Fruit fly (Drosophila melanogaster) whole organism, embryonic: Measurements from ENCODE around the gene CG14803.

ENCODE experiments used
- B-H1 ChIP-seq: fragments of 200-800 bp; sonication (Bioruptor generic); IDR thresholded peaks from 3 replicates; pipeline ENCODE4 v1.3.6; 2022; ENCODE audit warnings: missing biosample characterization, missing genetic modification characterization
- BEAF-32 ChIP-seq: fragments of 200-800 bp; sonication (Bioruptor generic); optimal IDR thresholded peaks from 3 replicates; lab custom pipeline; 2017; ENCODE audit warnings: missing biosample characterization, missing genetic modification characterization, mild to moderate bottlenecking, moderate library complexity, missing genetic modification reagents
- Bgb ChIP-seq: fragments of 200-800 bp; sonication (Bioruptor generic); IDR thresholded peaks from 2 replicates; pipeline ENCODE4 v1.3.6; 2022; ENCODE audit warnings: missing biosample characterization, missing genetic modification characterization; ENCODE audit not compliant: partially characterized antibody
- CG12744 ChIP-seq: fragments of 200-800 bp; sonication (Bioruptor generic); optimal IDR thresholded peaks from 2 replicates; lab custom pipeline; 2016; ENCODE audit warnings: missing biosample characterization, missing genetic modification characterization
- CG13287 ChIP-seq: fragments of 200-800 bp; sonication (Bioruptor generic); IDR thresholded peaks from 2 replicates; pipeline ENCODE4 v1.3.6; 2022; ENCODE audit warnings: missing biosample characterization, missing genetic modification characterization; ENCODE audit not compliant: partially characterized antibody
- CG14860 ChIP-seq: fragments of 200-800 bp; sonication (Bioruptor generic); IDR thresholded peaks from 3 replicates; pipeline ENCODE4 v1.3.6; 2022; ENCODE audit warnings: missing biosample characterization, missing genetic modification characterization; ENCODE audit not compliant: partially characterized antibody
- CG15479 ChIP-seq: fragments of 200-800 bp; sonication (Bioruptor generic); optimal IDR thresholded peaks from 3 replicates; lab custom pipeline; 2019; ENCODE audit warnings: missing biosample characterization, mild to moderate bottlenecking, missing genetic modification characterization, moderate library complexity
- CG15514 ChIP-seq: fragments of 200-800 bp; sonication (Bioruptor generic); optimal IDR thresholded peaks from 3 replicates; lab custom pipeline; 2017; ENCODE audit warnings: missing biosample characterization, missing genetic modification characterization, mild to moderate bottlenecking, moderate library complexity, missing genetic modification reagents
- CG16813 ChIP-seq: fragments of 200-800 bp; sonication (Bioruptor generic); IDR thresholded peaks from 3 replicates; pipeline ENCODE4 v1.3.6; 2022; ENCODE audit warnings: missing biosample characterization, missing genetic modification characterization; ENCODE audit not compliant: partially characterized antibody
- CG18476 ChIP-seq: fragments of 200-800 bp; sonication (Bioruptor generic); optimal IDR thresholded peaks from 2 replicates; lab custom pipeline; 2016; ENCODE audit warnings: missing biosample characterization, mild to moderate bottlenecking, missing genetic modification characterization
- CG2129 ChIP-seq: fragments of 200-800 bp; sonication (Bioruptor generic); IDR thresholded peaks from 2 replicates; pipeline ENCODE4 v1.3.6; 2022; ENCODE audit warnings: missing biosample characterization, missing genetic modification characterization; ENCODE audit not compliant: partially characterized antibody
- CG31388 ChIP-seq: fragments of 200-800 bp; sonication (Bioruptor generic); optimal IDR thresholded peaks from 2 replicates; lab custom pipeline; 2016; ENCODE audit warnings: missing biosample characterization, missing genetic modification characterization
- CG34224 ChIP-seq: fragments of 200-800 bp; sonication (Bioruptor generic); IDR thresholded peaks from 3 replicates; pipeline ENCODE4 v1.3.6; 2022; ENCODE audit warnings: missing biosample characterization, missing genetic modification characterization; ENCODE audit not compliant: partially characterized antibody
- CG4617 ChIP-seq: fragments of 200-800 bp; sonication (Bioruptor generic); optimal IDR thresholded peaks from 3 replicates; lab custom pipeline; 2016; ENCODE audit warnings: missing biosample characterization, missing genetic modification characterization, borderline replicate concordance
- CG5245 ChIP-seq: fragments of 200-800 bp; sonication (Bioruptor generic); optimal IDR thresholded peaks from 3 replicates; lab custom pipeline; 2016; ENCODE audit warnings: missing biosample characterization, missing genetic modification characterization
- CG6791 ChIP-seq: fragments of 200-800 bp; sonication (Bioruptor generic); IDR thresholded peaks from 3 replicates; pipeline ENCODE4 v1.3.6; 2022; ENCODE audit warnings: missing biosample characterization, missing genetic modification characterization; ENCODE audit not compliant: partially characterized antibody
- CG7963 ChIP-seq: fragments of 200-800 bp; sonication (Bioruptor generic); IDR thresholded peaks from 3 replicates; pipeline ENCODE4 v1.3.6; 2022; ENCODE audit warnings: missing biosample characterization, missing genetic modification characterization; ENCODE audit not compliant: partially characterized antibody
- Dref ChIP-seq: fragments of 200-800 bp; sonication (Bioruptor generic); IDR thresholded peaks from 2 replicates; pipeline ENCODE4 v1.3.6; 2022; ENCODE audit warnings: missing biosample characterization, missing genetic modification characterization
- HLH3B ChIP-seq: fragments of 200-800 bp; sonication (Bioruptor generic); IDR thresholded peaks from 2 replicates; pipeline ENCODE4 v1.3.6; 2022; ENCODE audit warnings: missing biosample characterization, missing genetic modification characterization
- HLH4C ChIP-seq: fragments of 200-800 bp; sonication (Bioruptor generic); IDR thresholded peaks from 3 replicates; pipeline ENCODE4 v1.3.6; 2022; ENCODE audit warnings: missing biosample characterization, missing genetic modification characterization; ENCODE audit not compliant: partially characterized antibody
- MBD-R2 ChIP-seq: fragments of 200-800 bp; sonication (Bioruptor generic); IDR thresholded peaks from 2 replicates; pipeline ENCODE4 v1.3.6; 2022; ENCODE audit warnings: missing biosample characterization, missing genetic modification characterization
- MESR4 ChIP-seq: fragments of 200-800 bp; sonication (Bioruptor generic); optimal IDR thresholded peaks from 2 replicates; lab custom pipeline; 2018; ENCODE audit warnings: missing biosample characterization, mild to moderate bottlenecking, missing genetic modification characterization, moderate library complexity
- Max ChIP-seq: fragments of 200-800 bp; sonication (Bioruptor generic); optimal IDR thresholded peaks from 2 replicates; lab custom pipeline; 2016; ENCODE audit warnings: missing biosample characterization, mild to moderate bottlenecking, missing genetic modification characterization
- Med ChIP-seq: fragments of 200-800 bp; sonication (Bioruptor generic); peaks from one replicate; lab custom pipeline; 2016; ENCODE audit warnings: missing biosample characterization, missing genetic modification characterization, mild to moderate bottlenecking, inconsistent platforms, moderate library complexity
- Pdp1 ChIP-seq, 2 experiments: fragments of 200-800 bp; sonication (Bioruptor generic); optimal IDR thresholded peaks; 3 replicates each; lab custom pipeline; 2016; ENCODE audit warnings: missing biosample characterization in 2 of 2, missing genetic modification characterization in 2 of 2, mild to moderate bottlenecking in 1 of 2, moderate library complexity in 1 of 2
- Scr ChIP-seq: fragments of 200-800 bp; sonication (Bioruptor generic); IDR thresholded peaks from 2 replicates; pipeline ENCODE4 v1.3.6; 2022; ENCODE audit warnings: missing biosample characterization, missing genetic modification characterization; ENCODE audit not compliant: partially characterized antibody
- Tbp ChIP-seq: fragments of >200 bp; optimal IDR thresholded peaks from 2 replicates; lab custom pipeline; 2018; ENCODE audit warnings: missing biosample characterization, missing genetic modification characterization
- YL-1 ChIP-seq: fragments of 200-800 bp; sonication (Bioruptor generic); optimal IDR thresholded peaks from 3 replicates; lab custom pipeline; 2017; ENCODE audit warnings: missing biosample characterization, mild to moderate bottlenecking, missing genetic modification characterization
- cwo ChIP-seq: fragments of 200-800 bp; sonication (Bioruptor generic); optimal IDR thresholded peaks from 3 replicates; lab custom pipeline; 2017; ENCODE audit warnings: missing biosample characterization, missing genetic modification characterization, mild to moderate bottlenecking, moderate library complexity, missing genetic modification reagents
- dan ChIP-seq: fragments of 200-800 bp; sonication (Bioruptor generic); IDR thresholded peaks from 2 replicates; pipeline ENCODE4 v1.3.6; 2022; ENCODE audit warnings: missing biosample characterization, missing genetic modification characterization
- dm ChIP-seq: fragments of 200-800 bp; sonication (Bioruptor generic); optimal IDR thresholded peaks from 3 replicates; lab custom pipeline; 2016; ENCODE audit warnings: missing biosample characterization, missing genetic modification characterization
- hb ChIP-seq: fragments of 200-800 bp; sonication (Bioruptor generic); IDR thresholded peaks from 3 replicates; pipeline ENCODE4 v1.3.6; 2022; ENCODE audit warnings: missing biosample characterization, missing genetic modification characterization; ENCODE audit not compliant: partially characterized antibody
- hbn ChIP-seq: fragments of 200-800 bp; sonication (Bioruptor generic); IDR thresholded peaks from 2 replicates; pipeline ENCODE4 v1.3.6; 2022; ENCODE audit warnings: missing biosample characterization, missing genetic modification characterization; ENCODE audit not compliant: partially characterized antibody
- inv ChIP-seq: fragments of 200-800 bp; sonication (Bioruptor generic); IDR thresholded peaks from 2 replicates; pipeline ENCODE4 v1.3.6; 2022; ENCODE audit warnings: missing biosample characterization, missing genetic modification characterization; ENCODE audit not compliant: partially characterized antibody
- knrl ChIP-seq: fragments of 200-800 bp; sonication (Bioruptor generic); IDR thresholded peaks from 3 replicates; pipeline ENCODE4 v1.3.6; 2022; ENCODE audit warnings: missing biosample characterization, missing genetic modification characterization; ENCODE audit not compliant: partially characterized antibody
- lab ChIP-seq: fragments of 200-800 bp; sonication (Bioruptor generic); optimal IDR thresholded peaks from 3 replicates; lab custom pipeline; 2017; ENCODE audit warnings: missing biosample characterization, missing genetic modification characterization, mild to moderate bottlenecking, moderate library complexity, missing genetic modification reagents
- lbe ChIP-seq: fragments of 200-800 bp; sonication (Bioruptor generic); optimal IDR thresholded peaks from 2 replicates; lab custom pipeline; 2016; ENCODE audit warnings: missing biosample characterization, mild to moderate bottlenecking, missing genetic modification characterization
- nom ChIP-seq: fragments of 200-800 bp; sonication (Bioruptor generic); optimal IDR thresholded peaks from 2 replicates; lab custom pipeline; 2017; ENCODE audit warnings: missing biosample characterization, missing genetic modification characterization, mild to moderate bottlenecking, moderate library complexity, missing genetic modification reagents
- phol ChIP-seq: fragments of 200-800 bp; sonication (Bioruptor generic); optimal IDR thresholded peaks from 3 replicates; lab custom pipeline; 2018; ENCODE audit warnings: missing biosample characterization, mild to moderate bottlenecking, missing genetic modification characterization, moderate library complexity
- pzg ChIP-seq: fragments of 200-800 bp; sonication (Bioruptor generic); optimal IDR thresholded peaks from 3 replicates; lab custom pipeline; 2018; ENCODE audit warnings: missing biosample characterization, mild to moderate bottlenecking, missing genetic modification characterization, moderate library complexity
- row ChIP-seq: fragments of 200-800 bp; sonication (Bioruptor generic); IDR thresholded peaks from 3 replicates; pipeline ENCODE4 v1.3.6; 2022; ENCODE audit warnings: missing biosample characterization, missing genetic modification characterization
- stwl ChIP-seq: fragments of 200-800 bp; sonication (Bioruptor generic); optimal IDR thresholded peaks from 3 replicates; lab custom pipeline; 2018; ENCODE audit warnings: missing biosample characterization, mild to moderate bottlenecking, missing genetic modification characterization, moderate library complexity
- trem ChIP-seq: fragments of 200-800 bp; optimal IDR thresholded peaks from 3 replicates; lab custom pipeline; 2019; ENCODE audit warnings: missing biosample characterization, mild to moderate bottlenecking, missing genetic modification characterization, moderate library complexity
- ttk ChIP-seq: fragments of 200-800 bp; sonication (Bioruptor generic); IDR thresholded peaks from 2 replicates; pipeline ENCODE4 v2.1.2; 2022; ENCODE audit warnings: missing biosample characterization, missing genetic modification characterization
- unc-4 ChIP-seq: fragments of 200-800 bp; sonication (Bioruptor generic); IDR thresholded peaks from 2 replicates; pipeline ENCODE4 v1.3.6; 2022; ENCODE audit warnings: missing biosample characterization, missing genetic modification characterization; ENCODE audit not compliant: partially characterized antibody
- vnd ChIP-seq: fragments of 200-800 bp; sonication (Bioruptor generic); IDR thresholded peaks from 3 replicates; pipeline ENCODE4 v1.3.6; 2022; ENCODE audit warnings: missing biosample characterization, missing genetic modification characterization; ENCODE audit not compliant: partially characterized antibody

Gene CG14803

DNA sequence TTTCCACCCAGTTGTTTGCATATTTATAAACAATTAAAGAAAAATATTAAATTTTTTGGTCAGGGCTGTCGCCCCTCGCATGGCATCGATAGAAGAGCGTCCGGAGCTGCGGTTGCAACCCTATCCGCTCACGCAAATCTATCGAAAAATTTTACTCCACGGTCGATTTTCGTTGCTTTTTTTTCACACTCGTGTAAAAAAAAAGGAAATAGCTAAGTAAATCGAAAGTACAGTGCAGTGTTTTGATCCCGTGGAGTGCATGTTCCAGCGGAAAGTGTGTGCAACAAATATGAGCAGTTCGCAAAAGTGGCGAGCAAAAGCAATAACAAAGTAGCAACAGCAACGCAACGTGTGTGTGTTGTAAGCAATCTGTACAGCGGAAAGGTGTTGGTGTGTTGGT lies 40.1 kb downstream of the CG14803 start, which contains the start of the genes Edem1 and Rbcn-3B:
Gene Edem1, minus strand, starts transcription at position 71 of the 400 bp plus-strand sequence.
Gene Rbcn-3B, plus strand, starts transcription at position 164 of the 400 bp plus-strand sequence.
- TF ChIP-seq B-H1 (GFP tag; lab: Robert Waterston, UW): no peak
- TF ChIP-seq CG5245 (GFP tag; lab: Kevin White, UChicago): no peak
- TF ChIP-seq MESR4: peak; percentile 88
- TF ChIP-seq CG31388: no peak
- TF ChIP-seq pzg: peak; percentile 38
- peak; percentile 44 for TF ChIP-seq CG13287
- no peak for TF ChIP-seq ttk
- peak; percentile 33 for TF ChIP-seq CG4617 (GFP tag; lab: Kevin White, UChicago)
- TF ChIP-seq CG15514 (GFP tag; lab: Kevin White, UChicago): peak; percentile 45
- TF ChIP-seq CG15479 (GFP tag; lab: Kevin White, UChicago): peak; percentile 23
- 0 out of 3 replicates have a peak, but pooled peaks have one; percentile 39 for TF ChIP-seq CG7963 (GFP tag; lab: Robert Waterston, UW)
- TF ChIP-seq Bgb (GFP tag; lab: Robert Waterston, UW): peak; percentile 38
- TF ChIP-seq Dref (GFP tag; lab: Robert Waterston, UW): peak; percentile 64
- TF ChIP-seq HLH3B: no peak
- peak; percentile 36 for TF ChIP-seq dm (GFP tag; lab: Kevin White, UChicago)
- TF ChIP-seq MBD-R2 (GFP tag; lab: Robert Waterston, UW): peak; percentile 46
- TF ChIP-seq inv (GFP tag; lab: Robert Waterston, UW): peak; percentile 52; the same call in 1 of the 2 replicates
- no peak for TF ChIP-seq dan
- peak; percentile 49; the same call in 2 of the 3 replicates for TF ChIP-seq knrl
- peak; percentile 15 for TF ChIP-seq Max (GFP tag; lab: Kevin White, UChicago)
- TF ChIP-seq trem (tag; lab: Kevin White, UChicago): peak; percentile 20
- no peak for TF ChIP-seq phol (tag; lab: Kevin White, UChicago)
- TF ChIP-seq cwo (GFP tag; lab: Kevin White, UChicago): no peak
- TF ChIP-seq lab: peak; percentile 16
- no peak for TF ChIP-seq stwl (tag; lab: Kevin White, UChicago)
- TF ChIP-seq CG16813 (GFP tag; lab: Robert Waterston, UW): peak; percentile 50; the same call in 1 of the 3 replicates
- TF ChIP-seq CG18476 (GFP tag; lab: Kevin White, UChicago): no peak
- TF ChIP-seq CG34224: peak; percentile 34; the same call in 2 of the 3 replicates
- peak; percentile 57; the same call in 1 of the 3 replicates for TF ChIP-seq hb (GFP tag; lab: Robert Waterston, UW)
- TF ChIP-seq unc-4 (GFP tag; lab: Robert Waterston, UW): 0 out of 2 replicates have a peak, but pooled peaks have one; percentile 32
- 0 out of 2 replicates have a peak, but pooled peaks have one; percentile 23 for TF ChIP-seq CG2129 (GFP tag; lab: Robert Waterston, UW)
- TF ChIP-seq CG6791 (GFP tag; lab: Robert Waterston, UW): peak; percentile 67; the same call in 2 of the 3 replicates
- TF ChIP-seq CG12744 (GFP tag; lab: Kevin White, UChicago): no peak
- TF ChIP-seq nom (GFP tag; lab: Kevin White, UChicago): peak; percentile 69
- TF ChIP-seq row: peak; percentile 30; the same call in 1 of the 3 replicates
- TF ChIP-seq BEAF-32 (GFP tag; lab: Kevin White, UChicago): peak; percentile 68
- TF ChIP-seq CG14860 (GFP tag; lab: Robert Waterston, UW): 0 out of 3 replicates have a peak, but pooled peaks have one; percentile 31
- TF ChIP-seq hbn (GFP tag; lab: Robert Waterston, UW): peak; percentile 43
- peak; percentile 40; the same call in 1 of the 3 replicates for TF ChIP-seq vnd (GFP tag; lab: Robert Waterston, UW)
- peak; percentile 53 for TF ChIP-seq Scr (GFP tag; lab: Robert Waterston, UW)
- 0 out of 3 replicates have a peak, but pooled peaks have one; percentile 42 for TF ChIP-seq HLH4C (GFP tag; lab: Robert Waterston, UW)
- TF ChIP-seq lbe: peak; percentile 12
- peak; percentile 61 for TF ChIP-seq Med (GFP tag; lab: Kevin White, UChicago)
- TF ChIP-seq Pdp1 (GFP tag; optimal IDR thresholded peaks at IDR 0.05; lab: Kevin White, UChicago): peak in 1 of 2 experiments; percentile 33
- TF ChIP-seq Tbp (GFP tag; lab: Kevin White, UChicago): no peak
- peak; percentile 41 for TF ChIP-seq YL-1
